Fruit fly (Drosophila melanogaster): Measurements from ENCODE around the gene sesB.

DNA sequence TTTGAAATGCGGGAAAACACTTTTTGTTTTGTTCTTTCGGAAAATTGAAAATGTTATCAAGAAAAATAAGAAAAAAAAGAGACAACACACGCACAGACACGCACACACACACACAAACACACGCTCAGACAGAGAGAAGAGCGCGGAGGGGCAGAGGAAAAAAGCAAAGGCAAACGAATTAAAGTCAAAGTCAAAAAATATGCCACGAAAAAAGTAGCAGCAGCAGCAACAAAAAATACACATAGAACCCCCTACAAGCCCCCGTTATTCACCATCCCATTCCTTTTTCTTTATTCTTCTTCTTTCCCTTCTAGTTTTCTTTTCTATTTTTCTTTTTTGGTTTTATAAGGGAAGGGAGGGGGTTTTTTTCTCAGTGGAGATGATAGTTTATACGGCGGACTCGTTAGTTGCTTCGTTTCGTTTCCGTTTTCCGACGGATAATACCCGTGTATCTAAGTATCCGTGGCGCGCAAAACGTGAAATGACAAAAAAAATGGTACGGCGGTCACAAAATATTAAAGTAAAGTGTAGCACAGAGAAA, 28.1 kb upstream of the sesB start:
- no peak for TF ChIP-seq ovo (GFP tag; optimal IDR thresholded peaks at IDR 0.05)
- TF ChIP-seq Clk (GFP tag; optimal IDR thresholded peaks at IDR 0.05) = no peak
- TF ChIP-seq tj (GFP tag; optimal IDR thresholded peaks at IDR 0.05) = no peak
- no peak for TF ChIP-seq CG11617 (GFP tag; optimal IDR thresholded peaks at IDR 0.05)
- TF ChIP-seq CG33017 (tag; optimal IDR thresholded peaks at IDR 0.05) = no peak
